Fruit fly (Drosophila melanogaster) Kc167 (cell line): ENCODE data around the gene noi.

Source experiments
- Myc ChIP-seq: fragments of >200 bp; optimal IDR thresholded peaks from 2 replicates; lab custom pipeline; 2017; ENCODE audit warnings: missing external identifiers
- Sin3A ChIP-seq: fragments of >200 bp; optimal IDR thresholded peaks from 2 replicates; lab custom pipeline; 2018; ENCODE audit warnings: missing external identifiers
- h ChIP-seq: fragments of >200 bp; optimal IDR thresholded peaks from 3 replicates; lab custom pipeline; 2018; ENCODE audit warnings: missing external identifiers
- insv ChIP-seq: fragments of >200 bp; optimal IDR thresholded peaks from 3 replicates; lab custom pipeline; 2018; ENCODE audit warnings: missing external identifiers
- psq ChIP-seq: fragments of >200 bp; optimal IDR thresholded peaks from 2 replicates; lab custom pipeline; 2017; ENCODE audit warnings: missing external identifiers
- ttk ChIP-seq: sonication (Bioruptor generic); optimal IDR thresholded peaks from 2 replicates; lab custom pipeline; 2017; ENCODE audit warnings: missing external identifiers

DNA sequence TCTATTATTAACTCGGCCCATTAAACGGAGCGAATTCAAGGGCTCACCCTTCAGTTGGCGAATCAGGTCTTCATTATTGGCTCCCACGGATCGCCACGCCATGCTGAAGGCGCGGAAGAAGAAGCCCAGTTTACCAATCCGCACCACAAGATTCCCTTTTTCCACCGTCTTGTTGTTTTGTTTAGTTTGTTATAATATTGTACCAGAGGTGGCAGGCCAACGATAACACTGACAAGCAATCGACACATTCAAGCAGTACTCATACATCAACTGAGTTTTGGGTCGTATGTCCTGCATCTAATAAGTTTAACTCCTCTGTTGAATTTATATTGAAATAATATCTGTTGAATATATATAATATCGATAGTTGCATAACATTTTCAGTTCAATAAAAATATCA, 37.2 kb downstream of the noi start, which contains the start of gene Pcmt:
- TF ChIP-seq ttk (no peak), Myc (lab: Kevin White, UChicago) (no peak), Sin3A (no peak), psq (no peak), h (lab: Kevin White, UChicago) (no peak), insv (lab: Kevin White, UChicago) (no peak)
